Fruit fly (Drosophila melanogaster) S2 (cell line): ENCODE results near the gene CG44405.

Experiments
- CG8478 ChIP-seq: fragments of >200 bp; optimal IDR thresholded peaks from 2 replicates; lab custom pipeline; 2018
- CTCF ChIP-seq, 2 experiments: fragments of >200 bp; optimal IDR thresholded peaks; 2 replicates each; lab custom pipeline; 2018

- TF ChIP-seq CG8478 (lab: Kevin White, UChicago) (no peak), CTCF (optimal IDR thresholded peaks at IDR 0.05; lab: Kevin White, UChicago) (no peak)
Observed at dm6 chr2L:16319743-16320142, 22.4 kb downstream of the CG44405 start.
